Fruit fly (Drosophila melanogaster): ENCODE measurements around the gene CG33229.

Gene CG33229

DNA sequence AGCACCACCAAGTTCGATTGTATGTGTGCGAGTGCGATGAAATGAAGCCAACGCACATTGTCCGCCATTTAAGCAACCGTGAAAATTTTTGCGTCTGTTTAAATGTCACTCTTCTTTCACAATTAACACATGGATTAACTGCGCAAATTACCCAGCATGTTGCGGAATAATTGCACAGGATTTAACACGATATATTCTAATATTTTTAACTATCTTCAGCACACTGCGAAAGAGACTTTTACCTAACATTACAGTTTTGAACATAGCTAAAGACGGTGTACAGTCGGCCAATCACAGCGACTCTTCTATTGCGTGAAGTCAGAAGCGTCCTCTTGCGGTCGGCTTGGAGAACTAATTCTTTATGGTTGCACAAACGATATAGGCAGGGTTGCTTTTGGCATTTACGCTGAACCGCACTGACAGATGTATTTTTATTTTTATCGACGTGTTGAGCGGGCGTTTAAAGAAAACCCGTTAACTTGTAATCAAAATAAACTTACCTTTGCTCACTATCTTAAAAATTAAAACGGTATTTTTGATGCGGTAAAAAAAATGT, 23.1 kb downstream of the CG33229 start (continued):
- TF ChIP-seq scrt (GFP tag; optimal IDR thresholded peaks at IDR 0.05) (no peak), HLH4C (GFP tag; IDR thresholded peaks at IDR 0.05; ENCODE audit: partially characterized antibody) (peak; percentile 64; the same call in 2 of the 3 replicates), bab2 (GFP tag; optimal IDR thresholded peaks at IDR 0.05) (no peak), NC2β (GFP tag; optimal IDR thresholded peaks at IDR 0.05) (peak; percentile 68), Sry-β (GFP tag; optimal IDR thresholded peaks at IDR 0.05) (no peak), Ets65A (GFP tag) (peak; percentile 96), knrl (GFP tag; IDR thresholded peaks at IDR 0.05; ENCODE audit: partially characterized antibody) (peak; percentile 59; the same call in 2 of the 3 replicates), sc (optimal IDR thresholded peaks at IDR 0.05) (no peak), sc (GFP tag; optimal IDR thresholded peaks at IDR 0.05) (peak; percentile 25), Dp (GFP tag; optimal IDR thresholded peaks at IDR 0.05) (peak; percentile 89), bcd (GFP tag; optimal IDR thresholded peaks at IDR 0.05) (no peak), CG8944 (GFP tag; optimal IDR thresholded peaks at IDR 0.05) (no peak), Fer1 (GFP tag; optimal IDR thresholded peaks at IDR 0.05) (no peak), unpg (GFP tag; optimal IDR thresholded peaks at IDR 0.05) (no peak), Meics (GFP tag; optimal IDR thresholded peaks at IDR 0.05) (no peak), dmrt11E (tag; optimal IDR thresholded peaks at IDR 0.05) (peak; percentile 23), Hr78 (GFP tag; optimal IDR thresholded peaks at IDR 0.05) (no peak), CG12155 (GFP tag; optimal IDR thresholded peaks at IDR 0.05) (no peak), CG6254 (GFP tag; optimal IDR thresholded peaks at IDR 0.05) (no peak), vvl (GFP tag; IDR thresholded peaks at IDR 0.05) (no peak), Usf (GFP tag; optimal IDR thresholded peaks at IDR 0.05) (no peak), slbo (GFP tag; IDR thresholded peaks at IDR 0.05) (peak; percentile 69), ase (GFP tag; IDR thresholded peaks at IDR 0.05) (peak; percentile 61; the same call in 1 of the 3 replicates), CG31365 (tag; optimal IDR thresholded peaks at IDR 0.05) (no peak), CG10431 (GFP tag; optimal IDR thresholded peaks at IDR 0.05) (no peak), CG13775 (GFP tag; optimal IDR thresholded peaks at IDR 0.05) (peak; percentile 54), pfk (GFP tag; optimal IDR thresholded peaks at IDR 0.05) (peak; percentile 48), CG15601 (tag; optimal IDR thresholded peaks at IDR 0.05) (no peak), Side (GFP tag; optimal IDR thresholded peaks at IDR 0.05) (peak; percentile 54), tll (GFP tag; optimal IDR thresholded peaks at IDR 0.05) (no peak), Xrp1 (GFP tag; IDR thresholded peaks at IDR 0.05) (0 out of 2 replicates have a peak, but pooled peaks have one; percentile 14), CG17359 (tag; optimal IDR thresholded peaks at IDR 0.05) (no peak), D (optimal IDR thresholded peaks at IDR 0.05) (no peak), D (GFP tag; optimal IDR thresholded peaks at IDR 0.05) (no peak), zf30C (GFP tag; optimal IDR thresholded peaks at IDR 0.05) (no peak), CG14014 (GFP tag; IDR thresholded peaks at IDR 0.05) (peak; percentile 60), sisA (GFP tag; IDR thresholded peaks at IDR 0.05) (no peak), grau (tag; optimal IDR thresholded peaks at IDR 0.05) (no peak), Stat92E (GFP tag; optimal IDR thresholded peaks at IDR 0.05) (no peak), Elba2 (GFP tag; optimal IDR thresholded peaks at IDR 0.05) (no peak), Chrac-16 (GFP tag; optimal IDR thresholded peaks at IDR 0.05) (peak; percentile 27), CG8290 (GFP tag; optimal IDR thresholded peaks at IDR 0.05) (peak; percentile 53), CG8290 (tag; optimal IDR thresholded peaks at IDR 0.05) (no peak), CG13424 (tag; optimal IDR thresholded peaks at IDR 0.05) (peak; percentile 2), ham (GFP tag; IDR thresholded peaks at IDR 0.05) (no peak), fd102C (GFP tag; optimal IDR thresholded peaks at IDR 0.05) (no peak), Asciz (GFP tag; optimal IDR thresholded peaks at IDR 0.05) (no peak), stc (GFP tag; IDR thresholded peaks at IDR 0.05) (no peak), sens (GFP tag) (peak; percentile 79), tgo (GFP tag; IDR thresholded peaks at IDR 0.05) (peak; percentile 34; the same call in 1 of the 3 replicates)

Data from whole organism, embryonic.